Fruit fly (Drosophila melanogaster): Measurements from ENCODE around the gene RpL17.

Gene RpL17

dm6 chrX:6698248-6698812, 45.7 kb downstream of the RpL17 start, which contains the start of gene CG14440:
Gene CG14440 (minus strand): TSS chrX:6698567.
- TF ChIP-seq noc (tag; optimal IDR thresholded peaks at IDR 0.05) = peak; percentile 18

dm6 chrX:6696467-6696866, 47.6 kb downstream of the RpL17 start:
- peak; percentile 63 for TF ChIP-seq noc (tag; optimal IDR thresholded peaks at IDR 0.05)

DNA sequence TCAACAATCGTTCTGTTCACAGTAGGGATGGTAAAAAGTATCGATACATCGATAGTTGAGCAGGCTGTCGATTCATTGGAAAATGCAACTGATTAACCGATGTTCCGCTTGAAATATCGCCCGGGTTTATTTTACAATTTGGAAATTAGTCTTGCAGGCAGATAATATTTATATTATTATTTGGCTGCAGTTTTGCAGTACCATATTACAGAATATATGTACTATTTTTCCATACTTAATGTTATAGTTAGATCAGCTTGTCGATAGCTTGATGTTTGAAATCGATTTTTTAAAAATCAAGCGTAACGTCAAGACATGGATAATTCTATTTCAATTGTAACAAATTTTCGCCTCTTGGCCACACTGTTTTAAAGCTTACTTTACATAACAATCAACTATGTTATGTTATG, 49.1 kb downstream of the RpL17 start, which contains the start of gene CG14442:
Gene CG14442, minus strand, starts transcription at position 29 of the 410 bp plus-strand sequence.
- TF ChIP-seq noc (tag; optimal IDR thresholded peaks at IDR 0.05) = peak; percentile 50

- peak; percentile 24 for TF ChIP-seq noc (tag; optimal IDR thresholded peaks at IDR 0.05)
Measured at dm6 chrX:6694105-6694788, 49.8 kb downstream of the RpL17 start.

Measured in whole organism, larva.